Worm (Caenorhabditis elegans): ENCODE measurements around the gene ceh-58.

Gene ceh-58

DNA sequence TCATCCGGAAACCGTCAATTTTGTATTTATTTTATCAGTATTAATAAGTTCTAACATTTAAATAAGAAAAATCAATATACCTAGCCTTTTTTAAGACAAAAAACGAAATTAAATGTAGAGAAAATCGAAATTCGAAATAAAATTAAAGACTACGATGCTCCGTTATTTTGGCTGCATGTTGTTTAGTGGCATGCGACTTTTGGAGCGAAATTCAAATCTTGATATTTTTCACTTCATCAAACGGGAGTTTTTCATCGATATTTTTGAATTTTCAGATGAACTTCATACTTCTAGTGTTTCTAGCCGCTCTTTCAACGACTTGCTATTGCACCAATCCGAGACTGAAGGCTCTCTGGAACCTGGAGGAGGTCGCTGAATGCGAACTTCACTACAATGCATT is 18.9 kb downstream of the ceh-58 start, which contains the start of gene C07E3.9:
Gene C07E3.9 (plus strand): TSS at position 270 of the 400 bp plus-strand sequence.
- TF ChIP-seq die-1 (tag; optimal IDR thresholded peaks at IDR 0.05) (no peak), dpl-1 (GFP tag; optimal IDR thresholded peaks at IDR 0.05) (peak; percentile 66), T07F8.4 (tag; optimal IDR thresholded peaks at IDR 0.05) (no peak), C17E4.6 (GFP tag; IDR thresholded peaks at IDR 0.05) (no peak), lin-35 (GFP tag; optimal IDR thresholded peaks at IDR 0.05) (peak in 1 of 3 experiments; percentile 58), madf-6 (GFP tag; IDR thresholded peaks at IDR 0.05) (no peak), lsl-1 (GFP tag; optimal IDR thresholded peaks at IDR 0.05) (no peak), Y53F4B.3 (GFP tag; IDR thresholded peaks at IDR 0.05) (no peak), chd-7 (tag; optimal IDR thresholded peaks at IDR 0.05) (no peak), ceh-58 (GFP tag; IDR thresholded peaks at IDR 0.05) (no peak), hsf-1 (GFP tag; IDR thresholded peaks at IDR 0.05) (no peak), F52B5.7 (tag; optimal IDR thresholded peaks at IDR 0.05) (no peak), F37B4.10 (GFP tag; IDR thresholded peaks at IDR 0.05) (no peak), lin-54 (GFP tag; optimal IDR thresholded peaks at IDR 0.05) (peak; percentile 79), attf-3 (GFP tag; conservative IDR thresholded peaks at IDR 0.05) (peak; percentile 90), efl-1 (GFP tag; optimal IDR thresholded peaks at IDR 0.05) (peak; percentile 53)

DNA sequence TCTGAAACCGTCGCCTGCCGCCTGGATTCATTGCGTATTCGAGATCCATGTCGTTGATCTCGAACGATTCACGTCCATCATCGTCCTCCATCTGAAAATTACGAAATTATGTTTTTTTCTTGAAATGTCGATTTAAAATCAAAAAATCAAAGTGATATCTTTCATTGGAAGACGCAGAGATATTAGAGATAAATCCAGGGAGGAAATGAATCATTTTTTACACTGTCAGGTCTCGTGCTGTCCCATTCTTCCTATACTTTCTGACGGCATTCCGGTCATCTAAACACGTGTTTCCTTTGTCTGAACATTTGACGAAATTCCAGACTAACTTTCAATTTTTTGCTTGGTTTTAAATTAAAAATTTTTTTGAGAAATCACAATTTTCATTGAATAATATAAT is 19.5 kb downstream of the ceh-58 start, which contains the start of gene stip-1:
Gene stip-1 (minus strand): TSS at position 98 of the 400 bp plus-strand sequence.
- no peak for TF ChIP-seq ztf-3 (GFP tag; optimal IDR thresholded peaks at IDR 0.05)
- TF ChIP-seq hmg-20 (GFP tag; IDR thresholded peaks at IDR 0.05): no peak
- TF ChIP-seq cebp-1 (GFP tag; IDR thresholded peaks at IDR 0.05): no peak
- TF ChIP-seq cebp-1 (tag; optimal IDR thresholded peaks at IDR 0.05): peak; percentile 48

- TF ChIP-seq madf-6 (GFP tag; IDR thresholded peaks at IDR 0.05) (peak; percentile 37; the same call in 1 of the 2 replicates), xnd-1 (tag; optimal IDR thresholded peaks at IDR 0.05) (no peak), B0035.1 (tag; optimal IDR thresholded peaks at IDR 0.05) (no peak), cebp-1 (GFP tag; IDR thresholded peaks at IDR 0.05) (no peak), cebp-1 (tag; optimal IDR thresholded peaks at IDR 0.05) (peak; percentile 53), ztf-28 (GFP tag; IDR thresholded peaks at IDR 0.05) (no peak), snpc-3.4 (tag; optimal IDR thresholded peaks at IDR 0.05) (no peak), hmg-20 (GFP tag; IDR thresholded peaks at IDR 0.05) (no peak), egl-18 (GFP tag; IDR thresholded peaks at IDR 0.05) (no peak), hsf-1 (GFP tag; IDR thresholded peaks at IDR 0.05) (no peak), bed-1 (GFP tag; IDR thresholded peaks at IDR 0.05) (no peak), ZK185.1 (tag; optimal IDR thresholded peaks at IDR 0.05; ENCODE audit: poor library complexity, severe bottlenecking) (no peak), ceh-40 (GFP tag; IDR thresholded peaks at IDR 0.05) (no peak), rcor-1 (GFP tag; IDR thresholded peaks at IDR 0.05) (no peak), ztf-26 (tag; optimal IDR thresholded peaks at IDR 0.05) (no peak), dpl-1 (GFP tag; optimal IDR thresholded peaks at IDR 0.05) (no peak)
Observed at ce11 chrII:10346075-10346474, 23.3 kb downstream of the ceh-58 start, which contains the start of gene C07E3.10. C07E3.10 (plus strand) TSS chrII:10346375.

DNA sequence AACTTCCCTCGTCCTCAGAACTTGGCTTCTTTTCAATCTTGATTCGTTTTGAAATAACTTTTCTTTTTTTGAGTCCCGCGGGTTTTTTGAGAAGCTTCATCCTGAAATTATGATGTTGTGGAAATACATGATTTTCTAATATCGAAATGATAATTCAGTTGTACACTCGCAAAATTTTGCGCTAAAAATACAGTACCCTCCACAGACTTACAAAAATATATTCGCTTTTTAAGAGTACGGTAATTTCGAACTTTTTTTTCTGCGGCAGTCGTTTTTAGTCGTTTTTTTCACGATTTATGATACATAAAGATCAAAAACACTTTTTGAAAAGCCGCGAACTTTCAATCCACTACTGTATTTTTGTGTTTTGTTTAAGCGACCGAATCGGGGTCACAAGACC is 24.4 kb downstream of the ceh-58 start, which contains the start of gene pro-2:
Gene pro-2 (minus strand): TSS at position 101 of the 400 bp plus-strand sequence.
- no peak for TF ChIP-seq aptf-3 (GFP tag; IDR thresholded peaks at IDR 0.05)
- no peak for TF ChIP-seq cebp-1 (GFP tag; IDR thresholded peaks at IDR 0.05)
- TF ChIP-seq cebp-1 (tag; optimal IDR thresholded peaks at IDR 0.05): no peak
- no peak for TF ChIP-seq mcd-1 (GFP tag; IDR thresholded peaks at IDR 0.05)
- TF ChIP-seq sptf-2 (GFP tag; optimal IDR thresholded peaks at IDR 0.05): no peak
- no peak for TF ChIP-seq lin-40 (tag; optimal IDR thresholded peaks at IDR 0.05)
- no peak for TF ChIP-seq B0035.1 (tag; optimal IDR thresholded peaks at IDR 0.05)

All from whole organism, young adult.